Fruit fly (Drosophila melanogaster): ENCODE data around the gene Drsl6.

The Drsl6 gene

dm6 chr3L:3380225-3381043 lies 44.2 kb upstream of the Drsl6 start (continued):
- TF ChIP-seq chif (GFP tag; optimal IDR thresholded peaks at IDR 0.05) (peak in 1 of 2 experiments; percentile 38), jing (GFP tag; optimal IDR thresholded peaks at IDR 0.05) (peak; percentile 37), ATbp (GFP tag; optimal IDR thresholded peaks at IDR 0.05) (peak; percentile 69), CG1603 (tag; optimal IDR thresholded peaks at IDR 0.05) (peak; percentile 39), CG18599 (GFP tag; optimal IDR thresholded peaks at IDR 0.05) (peak; percentile 10), al (GFP tag; IDR thresholded peaks at IDR 0.05) (no peak), Drgx (GFP tag; IDR thresholded peaks at IDR 0.05) (peak; percentile 76), CG1529 (GFP tag; optimal IDR thresholded peaks at IDR 0.05) (peak; percentile 65), CG5245 (GFP tag; optimal IDR thresholded peaks at IDR 0.05) (peak; percentile 1), CG4820 (GFP tag; optimal IDR thresholded peaks at IDR 0.05) (peak; percentile 30), Max (GFP tag; optimal IDR thresholded peaks at IDR 0.05) (no peak), CG17361 (GFP tag; IDR thresholded peaks at IDR 0.05) (peak; percentile 69), CG7839 (tag; optimal IDR thresholded peaks at IDR 0.05) (peak; percentile 56), dysf (GFP tag; IDR thresholded peaks at IDR 0.05) (peak; percentile 45; the same call in 1 of the 3 replicates), lola (GFP tag; optimal IDR thresholded peaks at IDR 0.05) (peak in 1 of 3 experiments; percentile 41), CG34422 (GFP tag; IDR thresholded peaks at IDR 0.05) (no peak), CG1602 (GFP tag; optimal IDR thresholded peaks at IDR 0.05) (peak; percentile 9), CG10543 (GFP tag; optimal IDR thresholded peaks at IDR 0.05) (no peak), ranshi (GFP tag; IDR thresholded peaks at IDR 0.05) (0 out of 2 replicates have a peak, but pooled peaks have one; percentile 32), Lpt (GFP tag; optimal IDR thresholded peaks at IDR 0.05) (no peak), chm (GFP tag; IDR thresholded peaks at IDR 0.05) (no peak), ERR (GFP tag; optimal IDR thresholded peaks at IDR 0.05) (no peak), gsb (GFP tag; IDR thresholded peaks at IDR 0.05) (no peak), E2f1 (GFP tag; IDR thresholded peaks at IDR 0.05) (no peak), so (GFP tag; IDR thresholded peaks at IDR 0.05) (0 out of 3 replicates have a peak, but pooled peaks have one; percentile 44), CG10654 (GFP tag; optimal IDR thresholded peaks at IDR 0.05) (peak; percentile 19), D (optimal IDR thresholded peaks at IDR 0.05) (no peak), D (GFP tag; optimal IDR thresholded peaks at IDR 0.05) (peak; percentile 30), crol (GFP tag; IDR thresholded peaks at IDR 0.05) (peak; percentile 89), Lim3 (GFP tag; IDR thresholded peaks at IDR 0.05) (0 out of 2 replicates have a peak, but pooled peaks have one; percentile 24), org-1 (GFP tag; optimal IDR thresholded peaks at IDR 0.05) (peak; percentile 19), Asciz (GFP tag; optimal IDR thresholded peaks at IDR 0.05) (peak; percentile 62), CG13424 (tag; optimal IDR thresholded peaks at IDR 0.05) (peak; percentile 62), unpg (GFP tag; optimal IDR thresholded peaks at IDR 0.05) (peak; percentile 39), Optix (GFP tag; IDR thresholded peaks at IDR 0.05) (peak; percentile 52; the same call in 1 of the 3 replicates), zf30C (GFP tag; optimal IDR thresholded peaks at IDR 0.05) (peak; percentile 1), Hr78 (GFP tag; optimal IDR thresholded peaks at IDR 0.05) (peak in 1 of 2 experiments; percentile 41), CG4424 (GFP tag; optimal IDR thresholded peaks at IDR 0.05) (peak; percentile 52), seq (GFP tag; IDR thresholded peaks at IDR 0.05) (0 out of 2 replicates have a peak, but pooled peaks have one; percentile 18), Hr51 (GFP tag; optimal IDR thresholded peaks at IDR 0.05) (peak in 1 of 2 experiments; percentile 63), CG3995 (GFP tag; optimal IDR thresholded peaks at IDR 0.05) (no peak), Fer1 (GFP tag; optimal IDR thresholded peaks at IDR 0.05) (no peak), CG33557 (GFP tag; optimal IDR thresholded peaks at IDR 0.05) (no peak), stc (GFP tag; IDR thresholded peaks at IDR 0.05) (peak; percentile 22; the same call in 1 of the 2 replicates), bcd (GFP tag; optimal IDR thresholded peaks at IDR 0.05) (peak; percentile 34), ken (GFP tag; IDR thresholded peaks at IDR 0.05) (0 out of 3 replicates have a peak, but pooled peaks have one; percentile 38), Ptx1 (GFP tag; IDR thresholded peaks at IDR 0.05) (peak; percentile 60; the same call in 1 of the 2 replicates), Nf-YB (GFP tag; optimal IDR thresholded peaks at IDR 0.05) (peak; percentile 4)

All from whole organism, embryonic.